Fruit fly (Drosophila melanogaster) whole organism, embryonic: ENCODE data around the gene CG14655.
A peak's percentile ranks its signal among the peaks of the same experiment; 100 is the strongest.

Source experiments
- CG10654 ChIP-seq: fragments of 200-800 bp; sonication (Bioruptor generic); optimal IDR thresholded peaks from 2 replicates; lab custom pipeline; 2016; ENCODE audit warnings: missing biosample characterization, missing genetic modification characterization
- CG1529 ChIP-seq: fragments of 200-800 bp; sonication (Bioruptor generic); optimal IDR thresholded peaks from 3 replicates; lab custom pipeline; 2018; ENCODE audit warnings: missing biosample characterization, missing genetic modification characterization
- CG2875 ChIP-seq: fragments of 200-800 bp; sonication (Bioruptor generic); optimal IDR thresholded peaks from 2 replicates; lab custom pipeline; 2017; ENCODE audit warnings: missing biosample characterization, mild to moderate bottlenecking, missing genetic modification characterization, missing genetic modification reagents
- CG30020 ChIP-seq: fragments of 200-800 bp; optimal IDR thresholded peaks from 2 replicates; lab custom pipeline; 2019; ENCODE audit warnings: missing biosample characterization, mild to moderate bottlenecking, missing genetic modification characterization, moderate library complexity
- CG32772 ChIP-seq: fragments of 200-800 bp; sonication (Bioruptor generic); IDR thresholded peaks from 2 replicates; pipeline ENCODE4 v1.3.6; 2022; ENCODE audit warnings: missing biosample characterization, missing genetic modification characterization
- CG34376 ChIP-seq: fragments of 200-800 bp; sonication (Bioruptor generic); optimal IDR thresholded peaks from 2 replicates; lab custom pipeline; 2018; ENCODE audit warnings: missing biosample characterization, mild to moderate bottlenecking, missing genetic modification characterization
- CG3726 ChIP-seq: fragments of 200-800 bp; sonication (Bioruptor generic); IDR thresholded peaks from 3 replicates; pipeline ENCODE4, ENCODE4 v1.3.6; 2022; ENCODE audit warnings: missing biosample characterization, missing genetic modification characterization
- CG3995 ChIP-seq: fragments of 200-800 bp; sonication (Bioruptor generic); optimal IDR thresholded peaks from 3 replicates; lab custom pipeline; 2016; ENCODE audit warnings: missing biosample characterization, missing genetic modification characterization
- CG4707 ChIP-seq: fragments of 200-800 bp; sonication (Bioruptor generic); optimal IDR thresholded peaks from 2 replicates; lab custom pipeline; 2018; ENCODE audit warnings: missing biosample characterization, mild to moderate bottlenecking, missing genetic modification characterization, moderate library complexity
- CG4854 ChIP-seq: fragments of 200-800 bp; sonication (Bioruptor generic); optimal IDR thresholded peaks from 2 replicates; lab custom pipeline; 2016; ENCODE audit warnings: missing biosample characterization, missing genetic modification characterization, inconsistent platforms
- CG6689 ChIP-seq: fragments of 200-800 bp; sonication (Bioruptor generic); IDR thresholded peaks from 2 replicates; pipeline ENCODE4 v1.3.6; 2022; ENCODE audit warnings: missing biosample characterization, missing genetic modification characterization
- CG7928 ChIP-seq: fragments of 200-800 bp; sonication (Bioruptor generic); optimal IDR thresholded peaks from 2 replicates; lab custom pipeline; 2017; ENCODE audit warnings: missing biosample characterization, mild to moderate bottlenecking, missing genetic modification characterization
- CG8765 ChIP-seq: fragments of 200-800 bp; sonication (Bioruptor generic); IDR thresholded peaks from 2 replicates; pipeline ENCODE4 v1.3.6; 2022; ENCODE audit warnings: missing biosample characterization, missing genetic modification characterization
- CG8944 ChIP-seq: fragments of 200-800 bp; sonication (Bioruptor generic); optimal IDR thresholded peaks from 3 replicates; lab custom pipeline; 2016; ENCODE audit warnings: missing biosample characterization, missing genetic modification characterization
- CG9876 ChIP-seq: fragments of 200-800 bp; sonication (Bioruptor generic); optimal IDR thresholded peaks from 2 replicates; lab custom pipeline; 2016; ENCODE audit warnings: missing biosample characterization, missing genetic modification characterization
- Camta ChIP-seq: fragments of 200-800 bp; sonication (Bioruptor generic); optimal IDR thresholded peaks from 2 replicates; lab custom pipeline; 2016; ENCODE audit warnings: missing biosample characterization, missing genetic modification characterization
- Chrac-16 ChIP-seq: fragments of 200-800 bp; sonication (Bioruptor generic); optimal IDR thresholded peaks from 3 replicates; lab custom pipeline; 2016; ENCODE audit warnings: missing biosample characterization, missing genetic modification characterization
- Dad ChIP-seq: fragments of 200-800 bp; sonication (Bioruptor generic); optimal IDR thresholded peaks from 3 replicates; lab custom pipeline; 2016; ENCODE audit warnings: missing biosample characterization, missing genetic modification characterization
- Dip3 ChIP-seq: fragments of 200-800 bp; sonication (Bioruptor generic); optimal IDR thresholded peaks from 3 replicates; lab custom pipeline; 2016; ENCODE audit warnings: missing biosample characterization, missing genetic modification characterization
- Doc2 ChIP-seq: fragments of 200-800 bp; sonication (Bioruptor generic); IDR thresholded peaks from 2 replicates; pipeline ENCODE4 v1.3.6; 2022; ENCODE audit warnings: missing biosample characterization, missing genetic modification characterization
- Eip74EF ChIP-seq, 2 experiments: fragments of 200-800 bp in 1 of 2; fragments of >200 bp in 1 of 2; sonication (Bioruptor generic) in 1 of 2; optimal IDR thresholded peaks; 2 replicates each; lab custom pipeline; 2017 to 2019; ENCODE audit warnings: missing biosample characterization in 2 of 2, missing genetic modification characterization in 2 of 2, mild to moderate bottlenecking in 1 of 2, moderate library complexity in 1 of 2
- Fer3 ChIP-seq: fragments of 200-800 bp; sonication (Bioruptor generic); optimal IDR thresholded peaks from 2 replicates; lab custom pipeline; 2018; ENCODE audit warnings: missing biosample characterization, mild to moderate bottlenecking, missing genetic modification characterization, moderate library complexity
- H2.0 ChIP-seq: fragments of 200-800 bp; sonication (Bioruptor generic); IDR thresholded peaks from 2 replicates; pipeline ENCODE4 v1.3.6; 2022; ENCODE audit warnings: missing biosample characterization, missing genetic modification characterization
- Hr3 ChIP-seq: fragments of 200-800 bp; sonication (Bioruptor generic); optimal IDR thresholded peaks from 3 replicates; lab custom pipeline; 2016; ENCODE audit warnings: missing biosample characterization, missing genetic modification characterization
- Lhr ChIP-seq: fragments of 200-800 bp; sonication (Bioruptor generic); optimal IDR thresholded peaks from 3 replicates; lab custom pipeline; 2017; ENCODE audit warnings: mild to moderate bottlenecking, missing biosample characterization, missing genetic modification reagents, missing genetic modification characterization
- Opbp ChIP-seq: fragments of 200-800 bp; sonication (Bioruptor generic); IDR thresholded peaks from 3 replicates; pipeline ENCODE4 v1.3.6; 2022; ENCODE audit warnings: missing biosample characterization, missing genetic modification characterization; ENCODE audit not compliant: partially characterized antibody
- Rfx ChIP-seq: fragments of 200-800 bp; sonication (Bioruptor generic); IDR thresholded peaks from 2 replicates; pipeline ENCODE4 v1.3.6; 2022; ENCODE audit warnings: missing biosample characterization, missing genetic modification characterization
- bab2 ChIP-seq: fragments of 200-800 bp; sonication (Bioruptor generic); optimal IDR thresholded peaks from 2 replicates; lab custom pipeline; 2016; ENCODE audit warnings: missing biosample characterization, missing genetic modification characterization
- bcd ChIP-seq: fragments of 200-800 bp; sonication (Bioruptor generic); optimal IDR thresholded peaks from 2 replicates; lab custom pipeline; 2017; ENCODE audit warnings: missing biosample characterization, mild to moderate bottlenecking, missing genetic modification characterization
- chif ChIP-seq, 2 experiments: fragments of 200-800 bp; sonication (Bioruptor generic); optimal IDR thresholded peaks; 3 replicates each; lab custom pipeline; 2016; ENCODE audit warnings: missing biosample characterization in 2 of 2, missing genetic modification characterization in 2 of 2
- ci ChIP-seq: fragments of 200-800 bp; sonication (Bioruptor generic); IDR thresholded peaks from 3 replicates; pipeline ENCODE4 v1.3.6; 2022; ENCODE audit warnings: missing biosample characterization, missing genetic modification characterization
- corto ChIP-seq: fragments of 200-800 bp; sonication (Bioruptor generic); optimal IDR thresholded peaks from 2 replicates; lab custom pipeline; 2016; ENCODE audit warnings: missing biosample characterization, mild to moderate bottlenecking, missing genetic modification characterization, moderate library complexity
- crc ChIP-seq: fragments of 200-800 bp; sonication (Bioruptor generic); optimal IDR thresholded peaks from 2 replicates; lab custom pipeline; 2016; ENCODE audit warnings: missing biosample characterization, missing genetic modification characterization
- dati ChIP-seq: fragments of 200-800 bp; sonication (Bioruptor generic); IDR thresholded peaks from 2 replicates; pipeline ENCODE4 v1.3.6; 2022; ENCODE audit warnings: missing biosample characterization, missing genetic modification characterization
- disco-r ChIP-seq: fragments of 200-800 bp; sonication (Bioruptor generic); optimal IDR thresholded peaks from 2 replicates; lab custom pipeline; 2016; ENCODE audit warnings: missing biosample characterization, missing genetic modification characterization
- fd3F ChIP-seq: fragments of 200-800 bp; sonication (Bioruptor generic); optimal IDR thresholded peaks from 2 replicates; lab custom pipeline; 2018; ENCODE audit warnings: missing biosample characterization, mild to moderate bottlenecking, missing genetic modification characterization, moderate library complexity
- gce ChIP-seq: fragments of 200-800 bp; sonication (Bioruptor generic); IDR thresholded peaks from 3 replicates; pipeline ENCODE4 v1.3.6; 2022; ENCODE audit warnings: missing biosample characterization, missing genetic modification characterization
- gcm2 ChIP-seq: fragments of 200-800 bp; sonication (Bioruptor generic); optimal IDR thresholded peaks from 2 replicates; lab custom pipeline; 2016; ENCODE audit warnings: missing biosample characterization, missing genetic modification characterization
- grn ChIP-seq: fragments of 200-800 bp; sonication (Bioruptor generic); optimal IDR thresholded peaks from 3 replicates; lab custom pipeline; 2017; ENCODE audit warnings: missing biosample characterization, missing genetic modification characterization
- gt ChIP-seq: fragments of 200-800 bp; sonication (Bioruptor generic); IDR thresholded peaks from 2 replicates; pipeline ENCODE4 v1.3.6; 2022; ENCODE audit warnings: missing biosample characterization, missing genetic modification characterization
- ind ChIP-seq: fragments of 200-800 bp; sonication (Bioruptor generic); optimal IDR thresholded peaks from 3 replicates; lab custom pipeline; 2016; ENCODE audit warnings: missing biosample characterization, missing genetic modification characterization
- klu ChIP-seq: fragments of 200-800 bp; sonication (Bioruptor generic); IDR thresholded peaks from 2 replicates; pipeline ENCODE4 v1.3.6; 2022; ENCODE audit warnings: missing biosample characterization, missing genetic modification characterization
- lmd ChIP-seq: fragments of 200-800 bp; sonication (Bioruptor generic); IDR thresholded peaks from 2 replicates; pipeline ENCODE4 v1.3.6; 2022; ENCODE audit warnings: missing biosample characterization, missing genetic modification characterization
- prd ChIP-seq, 3 experiments: fragments of >200 bp in 2 of 3; fragments of 200-800 bp in 1 of 3; sonication (Bioruptor generic) in 1 of 3; optimal IDR thresholded peaks in 2 of 3; IDR thresholded peaks in 1 of 3; 2 replicates in 2 of 3; 3 replicates in 1 of 3; pipeline versions ENCODE4 v1.3.6 to Lab custom; 2017 to 2022; ENCODE audit warnings: missing biosample characterization in 1 of 3, missing genetic modification characterization in 1 of 3
- sens ChIP-seq: fragments of 200-800 bp; sonication (Bioruptor generic); peaks from one replicate; lab custom pipeline; 2016; ENCODE audit warnings: missing biosample characterization, missing genetic modification characterization
- seq ChIP-seq: fragments of 200-800 bp; sonication (Bioruptor generic); IDR thresholded peaks from 2 replicates; pipeline ENCODE4 v1.3.6; 2022; ENCODE audit warnings: missing biosample characterization, missing genetic modification characterization
- sisA ChIP-seq: fragments of 200-800 bp; sonication (Bioruptor generic); IDR thresholded peaks from 2 replicates; pipeline ENCODE4 v1.3.6; 2022; ENCODE audit warnings: missing biosample characterization, missing genetic modification characterization
- trh ChIP-seq: fragments of 200-800 bp; sonication (Bioruptor generic); optimal IDR thresholded peaks from 2 replicates; lab custom pipeline; 2016; ENCODE audit warnings: missing biosample characterization, missing genetic modification characterization
- vvl ChIP-seq: fragments of 200-800 bp; sonication (Bioruptor generic); IDR thresholded peaks from 2 replicates; pipeline ENCODE4 v1.3.6; 2022; ENCODE audit warnings: missing biosample characterization, missing genetic modification characterization
- zfh2 ChIP-seq: fragments of 200-800 bp; sonication (Bioruptor generic); optimal IDR thresholded peaks from 2 replicates; lab custom pipeline; 2016; ENCODE audit warnings: missing biosample characterization, missing genetic modification characterization

Gene CG14655

DNA sequence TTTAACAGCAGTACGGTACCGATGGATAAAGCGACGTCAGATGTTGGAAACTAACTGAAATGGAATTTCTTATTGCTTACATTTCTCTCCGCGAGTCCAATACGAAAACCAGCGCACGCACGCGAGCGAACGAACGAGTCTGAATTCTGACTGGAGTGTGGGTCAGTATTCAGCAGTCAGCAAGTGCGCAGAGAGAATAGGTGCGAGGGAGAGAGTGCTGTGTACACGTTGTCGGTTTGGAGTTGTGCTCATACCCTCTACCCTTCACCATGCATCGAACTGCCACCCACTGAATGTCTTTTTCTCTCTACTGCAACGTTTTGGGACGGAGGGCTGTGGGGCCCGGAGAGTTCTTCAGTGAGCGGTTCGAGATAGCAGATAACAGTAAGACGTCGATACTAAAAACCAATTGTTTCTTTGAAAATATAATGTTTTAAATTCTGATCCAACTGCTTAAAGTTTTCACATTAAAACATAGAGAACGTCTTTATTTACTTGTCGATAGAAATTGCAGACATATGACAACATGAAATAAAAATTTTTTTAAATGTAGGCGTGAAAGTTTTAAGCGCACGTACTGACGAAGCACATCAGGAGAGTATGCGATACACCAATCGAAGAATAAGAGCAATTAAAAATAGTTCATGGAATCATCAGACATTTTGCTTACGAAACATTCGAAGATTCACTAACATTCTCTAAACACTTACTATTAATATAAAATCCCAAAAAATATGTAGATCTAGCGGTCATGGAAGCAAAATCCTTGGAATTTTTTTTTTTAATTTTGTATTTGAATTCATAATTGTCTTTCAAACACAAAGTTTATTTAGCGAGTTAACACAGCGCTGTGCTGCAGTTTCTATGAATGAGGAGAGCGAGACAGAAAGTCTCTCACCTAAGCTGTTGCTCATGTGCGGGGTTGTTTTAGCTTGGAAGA, 40.3 kb downstream of the CG14655 start (continued):
- TF ChIP-seq CG8944 (GFP tag; lab: Kevin White, UChicago) (peak; percentile 84), CG4707 (GFP tag; lab: Kevin White, UChicago) (peak; percentile 11), CG3726 (no peak), sisA (GFP tag; lab: Robert Waterston, UW) (no peak), CG8765 (GFP tag; lab: Robert Waterston, UW) (no peak), CG1529 (GFP tag; lab: Kevin White, UChicago) (peak; percentile 81), Lhr (GFP tag; lab: Kevin White, UChicago) (peak; percentile 47), Chrac-16 (peak; percentile 88), crc (GFP tag; lab: Kevin White, UChicago) (peak; percentile 64), sens (peak; percentile 98), ind (GFP tag; lab: Kevin White, UChicago) (peak; percentile 86), Hr3 (peak; percentile 90), Eip74EF (GFP tag; optimal IDR thresholded peaks at IDR 0.05; lab: Kevin White, UChicago) (peak in 1 of 2 experiments; percentile 75), CG6689 (GFP tag; lab: Robert Waterston, UW) (no peak), Dad (peak; percentile 18), bab2 (peak; percentile 87), fd3F (GFP tag; lab: Kevin White, UChicago) (peak; percentile 75), gcm2 (GFP tag; lab: Kevin White, UChicago) (no peak), gce (GFP tag; lab: Robert Waterston, UW) (no peak), CG34376 (no peak), disco-r (GFP tag; lab: Kevin White, UChicago) (peak; percentile 56), seq (GFP tag; lab: Robert Waterston, UW) (no peak), Dip3 (GFP tag; lab: Kevin White, UChicago) (peak; percentile 74), vvl (GFP tag; lab: Robert Waterston, UW) (no peak), lmd (GFP tag; lab: Robert Waterston, UW) (no peak), H2.0 (GFP tag; lab: Robert Waterston, UW) (no peak), dati (GFP tag; lab: Robert Waterston, UW) (no peak), CG32772 (GFP tag; lab: Robert Waterston, UW) (no peak), prd (optimal IDR thresholded peaks at IDR 0.05; lab: Kevin White, UChicago) (no peak), prd (GFP tag; IDR thresholded peaks at IDR 0.05; lab: Robert Waterston, UW) (no peak), chif (GFP tag; optimal IDR thresholded peaks at IDR 0.05; lab: Kevin White, UChicago) (peak; percentile 88 to 92), gt (no peak), Opbp (GFP tag; lab: Robert Waterston, UW) (no peak), CG10654 (GFP tag; lab: Kevin White, UChicago) (peak; percentile 66), Rfx (no peak), CG30020 (tag; lab: Kevin White, UChicago) (peak; percentile 36), trh (GFP tag; lab: Kevin White, UChicago) (peak; percentile 44), CG9876 (GFP tag; lab: Kevin White, UChicago) (peak; percentile 77), CG2875 (peak; percentile 77), grn (GFP tag; lab: Kevin White, UChicago) (peak; percentile 41), CG3995 (GFP tag; lab: Kevin White, UChicago) (peak; percentile 54), klu (GFP tag; lab: Robert Waterston, UW) (no peak), Doc2 (GFP tag; lab: Robert Waterston, UW) (no peak), CG7928 (GFP tag; lab: Kevin White, UChicago) (peak; percentile 34), zfh2 (peak; percentile 75), bcd (GFP tag; lab: Kevin White, UChicago) (peak; percentile 90), corto (GFP tag; lab: Kevin White, UChicago) (no peak), Camta (GFP tag; lab: Kevin White, UChicago) (peak; percentile 87), Fer3 (tag; lab: Kevin White, UChicago) (peak; percentile 53), ci (no peak), CG4854 (GFP tag; lab: Kevin White, UChicago) (peak; percentile 56)
